Worm (Caenorhabditis elegans) whole organism, L3 larva: ENCODE measurements around the gene C05C10.3.

ENCODE experiments used
- fkh-2 ChIP-seq: fragments of 150-350 bp; optimal IDR thresholded peaks from 2 replicates; lab custom pipeline; 2014; ENCODE audit warnings: missing biosample characterization, missing genetic modification reagents, missing genetic modification characterization
- skn-1 ChIP-seq: fragments of 150-350 bp; optimal IDR thresholded peaks from 2 replicates; lab custom pipeline; 2014; ENCODE audit warnings: missing biosample characterization, missing genetic modification characterization
- ztf-11 ChIP-seq: fragments of 150-350 bp; optimal IDR thresholded peaks from 2 replicates; lab custom pipeline; 2014; ENCODE audit warnings: missing biosample characterization, missing genetic modification characterization

DNA sequence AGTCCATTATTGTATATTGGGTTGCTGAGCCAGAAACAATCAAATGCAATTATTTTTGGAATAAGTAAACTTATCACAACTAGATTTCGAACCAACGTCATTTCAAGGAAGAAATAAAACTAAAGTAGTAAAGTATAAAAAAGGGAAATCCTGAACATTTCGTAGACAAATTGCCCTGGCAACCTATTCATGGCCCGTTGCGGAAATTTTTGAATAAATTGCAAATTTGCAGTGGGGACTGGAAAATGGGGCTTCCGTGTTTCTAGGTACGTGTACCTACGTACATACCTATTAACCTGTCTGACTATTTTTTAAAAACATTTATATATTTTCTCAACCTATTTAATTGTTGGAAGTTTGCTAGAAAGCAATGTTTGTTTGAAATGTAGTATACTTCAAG, 21.7 kb downstream of the C05C10.3 start, which contains the start of gene F26C11.3:
- TF ChIP-seq skn-1 (tag; lab: Kevin White, UChicago) (no peak), fkh-2 (tag; lab: Kevin White, UChicago) (no peak), ztf-11 (tag; lab: Kevin White, UChicago) (no peak)
